Fruit fly (Drosophila melanogaster) whole organism, embryonic: ENCODE data around the gene CG3634.

Experiments
- B-H2 ChIP-seq: fragments of 200-800 bp; sonication (Bioruptor generic); optimal IDR thresholded peaks from 2 replicates; lab custom pipeline; 2018; ENCODE audit warnings: missing biosample characterization, mild to moderate bottlenecking, missing genetic modification characterization
- Bgb ChIP-seq: fragments of 200-800 bp; sonication (Bioruptor generic); IDR thresholded peaks from 2 replicates; pipeline ENCODE4 v1.3.6; 2022; ENCODE audit warnings: missing biosample characterization, missing genetic modification characterization; ENCODE audit not compliant: partially characterized antibody
- BtbVII ChIP-seq: fragments of 200-800 bp; sonication (Bioruptor generic); optimal IDR thresholded peaks from 3 replicates; lab custom pipeline; 2017; ENCODE audit warnings: missing biosample characterization, mild to moderate bottlenecking, missing genetic modification characterization
- CG10267 ChIP-seq: fragments of 200-800 bp; sonication (Bioruptor generic); optimal IDR thresholded peaks from 2 replicates; lab custom pipeline; 2018; ENCODE audit warnings: missing biosample characterization, mild to moderate bottlenecking, missing genetic modification characterization, moderate library complexity
- CG10431 ChIP-seq: fragments of 200-800 bp; sonication (Bioruptor generic); optimal IDR thresholded peaks from 3 replicates; lab custom pipeline; 2018; ENCODE audit warnings: missing biosample characterization, mild to moderate bottlenecking, missing genetic modification characterization
- CG10959 ChIP-seq: fragments of 200-800 bp; sonication (Bioruptor generic); IDR thresholded peaks from 2 replicates; pipeline ENCODE4 v1.3.6; 2022; ENCODE audit warnings: missing biosample characterization, missing genetic modification characterization
- CG11398 ChIP-seq: fragments of 200-800 bp; sonication (Bioruptor generic); optimal IDR thresholded peaks from 2 replicates; lab custom pipeline; 2016; ENCODE audit warnings: missing biosample characterization, missing genetic modification characterization
- CG16815 ChIP-seq: fragments of 200-800 bp; sonication (Bioruptor generic); optimal IDR thresholded peaks from 3 replicates; lab custom pipeline; 2017; ENCODE audit warnings: missing biosample characterization, mild to moderate bottlenecking, missing genetic modification characterization
- CG18262 ChIP-seq: fragments of 200-800 bp; optimal IDR thresholded peaks from 3 replicates; lab custom pipeline; 2019; ENCODE audit warnings: missing biosample characterization, mild to moderate bottlenecking, missing genetic modification characterization, moderate library complexity
- CG2120 ChIP-seq: fragments of 200-800 bp; sonication (Bioruptor generic); optimal IDR thresholded peaks from 3 replicates; lab custom pipeline; 2016; ENCODE audit warnings: missing biosample characterization, missing genetic modification characterization
- CG30020 ChIP-seq: fragments of 200-800 bp; optimal IDR thresholded peaks from 2 replicates; lab custom pipeline; 2019; ENCODE audit warnings: missing biosample characterization, mild to moderate bottlenecking, missing genetic modification characterization, moderate library complexity
- CG31441 ChIP-seq: fragments of 200-800 bp; sonication (Bioruptor generic); IDR thresholded peaks from 2 replicates; pipeline ENCODE4 v1.3.6; 2022; ENCODE audit warnings: missing biosample characterization, missing genetic modification characterization
- CG4820 ChIP-seq: fragments of 200-800 bp; sonication (Bioruptor generic); optimal IDR thresholded peaks from 3 replicates; lab custom pipeline; 2016; ENCODE audit warnings: missing biosample characterization, missing genetic modification characterization
- CG7786 ChIP-seq: fragments of 200-800 bp; sonication (Bioruptor generic); optimal IDR thresholded peaks from 2 replicates; lab custom pipeline; 2016; ENCODE audit warnings: missing biosample characterization, missing genetic modification characterization
- CG9727 ChIP-seq: fragments of 200-800 bp; sonication (Bioruptor generic); optimal IDR thresholded peaks from 3 replicates; lab custom pipeline; 2017; ENCODE audit warnings: missing biosample characterization, mild to moderate bottlenecking, missing genetic modification characterization
- CG9817 ChIP-seq: fragments of 200-800 bp; sonication (Bioruptor generic); optimal IDR thresholded peaks from 2 replicates; lab custom pipeline; 2018; ENCODE audit warnings: missing biosample characterization, mild to moderate bottlenecking, missing genetic modification characterization, moderate library complexity
- CkIIα-i1 ChIP-seq: fragments of 200-800 bp; sonication (Bioruptor generic); IDR thresholded peaks from 2 replicates; pipeline ENCODE4 v1.3.6; 2022; ENCODE audit warnings: missing biosample characterization, missing genetic modification characterization
- D19B ChIP-seq: fragments of 200-800 bp; sonication (Bioruptor generic); optimal IDR thresholded peaks from 2 replicates; lab custom pipeline; 2017; ENCODE audit warnings: missing biosample characterization, mild to moderate bottlenecking, missing genetic modification characterization
- Elba2 ChIP-seq: fragments of 200-800 bp; sonication (Bioruptor generic); optimal IDR thresholded peaks from 3 replicates; lab custom pipeline; 2016; ENCODE audit warnings: missing biosample characterization, missing genetic modification characterization
- H15 ChIP-seq: fragments of 200-800 bp; sonication (Bioruptor generic); IDR thresholded peaks from 3 replicates; pipeline ENCODE4 v1.3.6; 2022; ENCODE audit warnings: missing biosample characterization, missing genetic modification characterization
- HmgZ ChIP-seq: fragments of 200-800 bp; sonication (Bioruptor generic); optimal IDR thresholded peaks from 2 replicates; lab custom pipeline; 2018; ENCODE audit warnings: missing biosample characterization, mild to moderate bottlenecking, missing genetic modification characterization
- Hmr ChIP-seq: fragments of 200-800 bp; sonication (Bioruptor generic); optimal IDR thresholded peaks from 3 replicates; lab custom pipeline; 2017; ENCODE audit warnings: mild to moderate bottlenecking, missing biosample characterization, missing genetic modification reagents, missing genetic modification characterization
- MBD-R2 ChIP-seq: fragments of 200-800 bp; sonication (Bioruptor generic); IDR thresholded peaks from 2 replicates; pipeline ENCODE4 v1.3.6; 2022; ENCODE audit warnings: missing biosample characterization, missing genetic modification characterization
- MESR4 ChIP-seq: fragments of 200-800 bp; sonication (Bioruptor generic); optimal IDR thresholded peaks from 2 replicates; lab custom pipeline; 2018; ENCODE audit warnings: missing biosample characterization, mild to moderate bottlenecking, missing genetic modification characterization, moderate library complexity
- Med ChIP-seq: fragments of 200-800 bp; sonication (Bioruptor generic); peaks from one replicate; lab custom pipeline; 2016; ENCODE audit warnings: missing biosample characterization, missing genetic modification characterization, mild to moderate bottlenecking, inconsistent platforms, moderate library complexity
- Nf-YB ChIP-seq: fragments of 200-800 bp; sonication (Bioruptor generic); optimal IDR thresholded peaks from 3 replicates; lab custom pipeline; 2019; ENCODE audit warnings: missing biosample characterization, mild to moderate bottlenecking, missing genetic modification characterization, moderate library complexity
- PHDP ChIP-seq: fragments of 200-800 bp; sonication (Bioruptor generic); optimal IDR thresholded peaks from 3 replicates; lab custom pipeline; 2018; ENCODE audit warnings: missing biosample characterization, mild to moderate bottlenecking, missing genetic modification characterization, moderate library complexity
- Ravus ChIP-seq: fragments of 200-800 bp; sonication (Bioruptor generic); IDR thresholded peaks from 2 replicates; pipeline ENCODE4 v1.3.6; 2022; ENCODE audit warnings: missing biosample characterization, missing genetic modification characterization
- Sin3A ChIP-seq: fragments of >200 bp; optimal IDR thresholded peaks from 2 replicates; lab custom pipeline; 2018
- Six4 ChIP-seq: fragments of 200-800 bp; sonication (Bioruptor generic); optimal IDR thresholded peaks from 2 replicates; lab custom pipeline; 2016; ENCODE audit warnings: missing biosample characterization, missing genetic modification characterization
- Stat92E ChIP-seq, 3 experiments: fragments of >200 bp in 2 of 3; fragments of 200-800 bp in 1 of 3; sonication (Bioruptor generic) in 1 of 3; optimal IDR thresholded peaks; 2 replicates each; lab custom pipeline; 2017 to 2019; ENCODE audit warnings: missing biosample characterization in 3 of 3, missing genetic modification characterization in 3 of 3, mild to moderate bottlenecking in 1 of 3, moderate library complexity in 1 of 3
- bsh ChIP-seq, 2 experiments: fragments of 200-800 bp; sonication (Bioruptor generic); optimal IDR thresholded peaks; 2 replicates each; lab custom pipeline; 2017 to 2018; ENCODE audit warnings: mild to moderate bottlenecking in 2 of 2, missing biosample characterization in 2 of 2, missing genetic modification characterization in 2 of 2, moderate library complexity in 1 of 2
- btn ChIP-seq: fragments of 200-800 bp; sonication (Bioruptor generic); optimal IDR thresholded peaks from 2 replicates; lab custom pipeline; 2016; ENCODE audit warnings: missing biosample characterization, missing genetic modification characterization
- cas ChIP-seq: fragments of 200-800 bp; sonication (Bioruptor generic); IDR thresholded peaks from 2 replicates; pipeline ENCODE4 v1.3.6; 2022; ENCODE audit warnings: missing biosample characterization, missing genetic modification characterization
- dmrt99B ChIP-seq: fragments of 200-800 bp; sonication (Bioruptor generic); optimal IDR thresholded peaks from 2 replicates; lab custom pipeline; 2018; ENCODE audit warnings: missing biosample characterization, mild to moderate bottlenecking, missing genetic modification characterization, moderate library complexity
- gt ChIP-seq: fragments of 200-800 bp; sonication (Bioruptor generic); IDR thresholded peaks from 2 replicates; pipeline ENCODE4 v1.3.6; 2022; ENCODE audit warnings: missing biosample characterization, missing genetic modification characterization
- her ChIP-seq: fragments of 200-800 bp; sonication (Bioruptor generic); optimal IDR thresholded peaks from 2 replicates; lab custom pipeline; 2016; ENCODE audit warnings: missing biosample characterization, missing genetic modification characterization
- hkb ChIP-seq, 2 experiments: fragments of 200-800 bp in 1 of 2; fragments of >200 bp in 1 of 2; sonication (Bioruptor generic) in 1 of 2; IDR thresholded peaks in 1 of 2; optimal IDR thresholded peaks in 1 of 2; 2 replicates each; pipeline versions ENCODE4 v1.3.6 to Lab custom; 2017 to 2022; ENCODE audit warnings: missing biosample characterization in 1 of 2, missing genetic modification characterization in 1 of 2
- kah ChIP-seq: fragments of 200-800 bp; sonication (Bioruptor generic); optimal IDR thresholded peaks from 2 replicates; lab custom pipeline; 2018; ENCODE audit warnings: missing biosample characterization, mild to moderate bottlenecking, missing genetic modification characterization
- maf-S ChIP-seq: fragments of 200-800 bp; sonication (Bioruptor generic); optimal IDR thresholded peaks from 2 replicates; lab custom pipeline; 2016; ENCODE audit warnings: missing biosample characterization, missing genetic modification characterization
- nom ChIP-seq: fragments of 200-800 bp; sonication (Bioruptor generic); optimal IDR thresholded peaks from 2 replicates; lab custom pipeline; 2017; ENCODE audit warnings: missing biosample characterization, missing genetic modification characterization, mild to moderate bottlenecking, moderate library complexity, missing genetic modification reagents
- odd ChIP-seq: fragments of 200-800 bp; sonication (Bioruptor generic); optimal IDR thresholded peaks from 2 replicates; lab custom pipeline; 2017; ENCODE audit warnings: missing biosample characterization, mild to moderate bottlenecking, missing genetic modification characterization
- pan ChIP-seq, 4 experiments: fragments of >200 bp in 3 of 4; fragments of 200-800 bp in 1 of 4; sonication (Bioruptor generic) in 1 of 4; optimal IDR thresholded peaks in 3 of 4; IDR thresholded peaks in 1 of 4; 2 replicates each; pipeline versions ENCODE4 v1.3.6 to Lab custom; 2017 to 2022; ENCODE audit warnings: missing biosample characterization in 2 of 4, missing genetic modification characterization in 2 of 4, mixed read lengths in 1 of 4
- pho ChIP-seq: fragments of 200-800 bp; sonication (Bioruptor generic); optimal IDR thresholded peaks from 2 replicates; lab custom pipeline; 2016; ENCODE audit warnings: missing biosample characterization, missing genetic modification characterization
- phol ChIP-seq: fragments of 200-800 bp; sonication (Bioruptor generic); optimal IDR thresholded peaks from 3 replicates; lab custom pipeline; 2018; ENCODE audit warnings: missing biosample characterization, mild to moderate bottlenecking, missing genetic modification characterization, moderate library complexity
- row ChIP-seq: fragments of 200-800 bp; sonication (Bioruptor generic); IDR thresholded peaks from 3 replicates; pipeline ENCODE4 v1.3.6; 2022; ENCODE audit warnings: missing biosample characterization, missing genetic modification characterization
- sim ChIP-seq: fragments of 200-800 bp; sonication (Bioruptor generic); IDR thresholded peaks from 2 replicates; pipeline ENCODE4 v1.3.6; 2022; ENCODE audit warnings: missing biosample characterization, missing genetic modification characterization
- stwl ChIP-seq: fragments of 200-800 bp; sonication (Bioruptor generic); optimal IDR thresholded peaks from 3 replicates; lab custom pipeline; 2018; ENCODE audit warnings: missing biosample characterization, mild to moderate bottlenecking, missing genetic modification characterization, moderate library complexity
- wek ChIP-seq: fragments of 200-800 bp; sonication (Bioruptor generic); optimal IDR thresholded peaks from 3 replicates; lab custom pipeline; 2018; ENCODE audit warnings: missing biosample characterization, mild to moderate bottlenecking, missing genetic modification characterization, moderate library complexity

Gene CG3634

dm6 chr3L:20841465-20842109 is 32.5 kb upstream of the CG3634 start, which contains the start of the genes CSN3 and CG11456 (continued):
- TF ChIP-seq BtbVII (GFP tag; lab: Kevin White, UChicago) (no peak), B-H2 (GFP tag; lab: Kevin White, UChicago) (peak; percentile 55), stwl (tag; lab: Kevin White, UChicago) (peak; percentile 89), Hmr (GFP tag; lab: Kevin White, UChicago) (peak; percentile 72), dmrt99B (tag; lab: Kevin White, UChicago) (no peak), Nf-YB (no peak), CG4820 (GFP tag; lab: Kevin White, UChicago) (peak; percentile 34), wek (GFP tag; lab: Kevin White, UChicago) (no peak), MBD-R2 (GFP tag; lab: Robert Waterston, UW) (peak; percentile 85), PHDP (tag; lab: Kevin White, UChicago) (no peak), Med (GFP tag; lab: Kevin White, UChicago) (no peak), btn (no peak), CG9727 (peak; percentile 4), Sin3A (peak; percentile 36), CG7786 (GFP tag; lab: Kevin White, UChicago) (peak; percentile 59), CG10959 (no peak), sim (GFP tag; lab: Robert Waterston, UW) (no peak), CG2120 (peak; percentile 74), CG30020 (peak; percentile 46), maf-S (GFP tag; lab: Kevin White, UChicago) (peak; percentile 45), CkIIα-i1 (GFP tag; lab: Robert Waterston, UW) (no peak), hkb (optimal IDR thresholded peaks at IDR 0.05; lab: Kevin White, UChicago) (no peak), hkb (GFP tag; IDR thresholded peaks at IDR 0.05; lab: Robert Waterston, UW) (no peak), row (GFP tag; lab: Robert Waterston, UW) (peak; percentile 49), CG18262 (tag; lab: Kevin White, UChicago) (no peak), CG9817 (peak; percentile 30), D19B (GFP tag; lab: Kevin White, UChicago) (peak; percentile 2), Six4 (peak; percentile 8), Stat92E (GFP tag; optimal IDR thresholded peaks at IDR 0.05; lab: Kevin White, UChicago) (peak in 1 of 3 experiments; percentile 9), CG11398 (no peak), pho (GFP tag; lab: Kevin White, UChicago) (peak; percentile 49), HmgZ (tag; lab: Kevin White, UChicago) (peak; percentile 65), cas (GFP tag; lab: Robert Waterston, UW) (no peak), nom (GFP tag; lab: Kevin White, UChicago) (no peak), gt (GFP tag; lab: Robert Waterston, UW) (no peak), CG10431 (GFP tag; lab: Kevin White, UChicago) (no peak), CG16815 (no peak), her (GFP tag; lab: Kevin White, UChicago) (peak; percentile 13), Ravus (GFP tag; lab: Robert Waterston, UW) (no peak), Bgb (GFP tag; lab: Robert Waterston, UW) (peak; percentile 72), H15 (GFP tag; lab: Robert Waterston, UW) (peak; percentile 38; the same call in 1 of the 3 replicates), pan (optimal IDR thresholded peaks at IDR 0.05; lab: Kevin White, UChicago) (no peak), pan (GFP tag; optimal IDR thresholded peaks at IDR 0.05 in 1 of 2, IDR thresholded peaks at IDR 0.05 in 1 of 2) (peak in 1 of 2 experiments; percentile 59), phol (peak; percentile 65), kah (GFP tag; lab: Kevin White, UChicago) (no peak), odd (no peak), CG10267 (tag; lab: Kevin White, UChicago) (peak; percentile 97), bsh (GFP tag; optimal IDR thresholded peaks at IDR 0.05; lab: Kevin White, UChicago) (no peak), MESR4 (GFP tag; lab: Kevin White, UChicago) (peak; percentile 25), CG31441 (GFP tag; lab: Robert Waterston, UW) (no peak), Elba2 (GFP tag; lab: Kevin White, UChicago) (no peak)
